Fruit fly (Drosophila melanogaster): Measurements from ENCODE around the gene CG33985.

The CG33985 gene

DNA sequence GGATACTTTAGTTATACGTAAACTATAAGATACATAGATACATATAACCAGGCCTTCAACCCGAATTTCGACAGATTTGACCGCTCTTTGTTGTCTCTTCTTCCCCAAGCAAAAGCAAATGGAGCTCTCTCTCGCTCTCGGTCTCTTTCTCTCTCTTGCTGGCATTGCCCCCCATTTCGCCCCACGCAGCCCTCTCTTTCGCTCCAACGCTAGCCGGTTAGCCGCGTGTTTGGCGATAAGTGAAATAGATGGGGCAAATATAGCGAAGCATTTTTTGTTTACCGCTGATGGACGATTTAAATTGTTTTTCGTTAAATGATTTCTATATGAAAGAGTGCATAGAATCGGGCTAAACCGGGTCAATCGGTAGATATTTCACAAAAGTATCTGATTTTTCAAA is 12.2 kb downstream of the CG33985 start (continued):
- peak in 1 of 2 experiments; percentile 1 for TF ChIP-seq Hr78 (GFP tag; optimal IDR thresholded peaks at IDR 0.05)
- TF ChIP-seq CG8944 (GFP tag; optimal IDR thresholded peaks at IDR 0.05) = no peak
- peak; percentile 17 for TF ChIP-seq dm (GFP tag; optimal IDR thresholded peaks at IDR 0.05)

DNA sequence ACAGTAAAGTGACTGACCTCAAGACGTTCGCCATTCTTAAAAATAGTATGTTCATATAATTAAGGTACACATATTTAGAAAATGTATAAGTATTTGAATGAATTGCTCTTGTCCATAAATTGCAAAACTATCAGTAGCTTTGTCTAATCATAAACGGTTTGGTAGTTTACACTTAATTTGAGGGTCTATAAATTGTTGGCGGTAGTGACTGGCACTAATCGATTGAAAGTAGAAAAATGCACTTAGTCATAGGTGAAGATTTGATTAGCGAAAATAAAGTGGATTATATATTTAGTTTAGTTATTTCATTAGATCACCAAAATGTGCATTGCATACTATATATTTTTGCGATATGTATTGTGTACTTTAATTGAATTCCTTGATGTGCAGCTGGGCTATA is 12.9 kb downstream of the CG33985 start:
- TF ChIP-seq sc (optimal IDR thresholded peaks at IDR 0.05) (no peak), sc (GFP tag; optimal IDR thresholded peaks at IDR 0.05) (no peak), fu2 (GFP tag; optimal IDR thresholded peaks at IDR 0.05) (no peak), bbx (GFP tag; IDR thresholded peaks at IDR 0.05; ENCODE audit: partially characterized antibody) (no peak), exex (tag; optimal IDR thresholded peaks at IDR 0.05) (peak; percentile 49), dm (GFP tag; optimal IDR thresholded peaks at IDR 0.05) (no peak), Hr3 (GFP tag; optimal IDR thresholded peaks at IDR 0.05) (no peak), dpn (GFP tag; optimal IDR thresholded peaks at IDR 0.05) (no peak), inv (GFP tag; IDR thresholded peaks at IDR 0.05; ENCODE audit: partially characterized antibody) (no peak), CG15514 (GFP tag; optimal IDR thresholded peaks at IDR 0.05) (no peak)

DNA sequence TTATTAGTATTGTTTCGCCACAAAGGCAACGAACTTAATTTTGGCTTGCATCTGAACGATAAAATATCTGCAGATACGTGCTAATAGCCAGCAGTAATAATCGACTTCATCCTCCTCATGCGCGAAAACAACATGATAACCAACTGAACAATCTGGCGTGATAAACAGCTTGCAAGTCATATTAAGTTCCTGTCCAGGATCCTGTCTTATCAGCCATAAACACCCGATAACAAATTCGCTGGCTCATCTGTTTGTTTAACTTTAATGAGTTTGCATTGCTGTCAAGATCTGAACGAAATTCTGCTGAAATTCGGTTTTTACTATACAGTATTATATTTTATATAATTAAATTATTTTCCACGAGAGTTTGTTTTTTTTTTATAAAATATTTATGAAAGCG is 13.3 kb downstream of the CG33985 start:
- no peak for TF ChIP-seq bigmax (GFP tag; optimal IDR thresholded peaks at IDR 0.05)
- no peak for TF ChIP-seq ranshi (GFP tag; IDR thresholded peaks at IDR 0.05)
- TF ChIP-seq CG7786 (GFP tag; optimal IDR thresholded peaks at IDR 0.05) = no peak
- TF ChIP-seq CG11093 (GFP tag; IDR thresholded peaks at IDR 0.05) = no peak
- no peak for TF ChIP-seq Six4 (GFP tag; optimal IDR thresholded peaks at IDR 0.05)
- TF ChIP-seq CG2875 (GFP tag; optimal IDR thresholded peaks at IDR 0.05) = no peak
- no peak for TF ChIP-seq CG3163 (GFP tag; optimal IDR thresholded peaks at IDR 0.05)
- no peak for TF ChIP-seq Dek (tag; optimal IDR thresholded peaks at IDR 0.05)
- no peak for TF ChIP-seq tap (tag; optimal IDR thresholded peaks at IDR 0.05)
- TF ChIP-seq psq (GFP tag; optimal IDR thresholded peaks at IDR 0.05) = no peak
- TF ChIP-seq hbn (GFP tag; IDR thresholded peaks at IDR 0.05; ENCODE audit: partially characterized antibody) = no peak
- no peak for TF ChIP-seq CG9437 (GFP tag; optimal IDR thresholded peaks at IDR 0.05)

DNA sequence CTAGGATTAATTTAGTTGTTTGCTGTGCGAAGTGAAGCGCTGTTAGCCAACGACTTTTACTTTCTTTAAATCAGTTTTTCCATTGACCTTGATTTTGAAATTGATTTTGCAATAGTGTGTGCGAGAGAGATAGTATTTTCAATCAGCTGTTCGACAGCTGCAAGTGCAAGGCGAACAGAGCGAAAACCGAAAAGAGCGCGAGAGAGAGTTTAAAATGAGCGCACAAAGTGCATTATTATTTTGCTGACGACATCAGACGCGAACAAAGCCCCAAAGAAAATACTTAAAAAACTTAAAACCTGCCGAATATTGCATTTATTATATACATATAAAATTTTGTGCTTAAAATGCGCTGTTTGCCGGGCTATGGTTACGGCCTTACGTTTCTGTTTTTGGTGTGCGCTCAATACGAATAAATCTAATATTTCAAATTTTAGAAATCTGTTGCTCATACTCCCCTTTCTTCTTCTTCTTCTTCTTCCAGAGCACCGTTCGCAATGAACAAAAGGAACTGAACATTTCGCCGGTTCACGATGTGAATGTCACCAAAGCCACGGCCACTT is 14.8 kb downstream of the CG33985 start:
- TF ChIP-seq CG16863 (GFP tag; optimal IDR thresholded peaks at IDR 0.05) (no peak), bowl (GFP tag; IDR thresholded peaks at IDR 0.05) (no peak), CG8359 (GFP tag; optimal IDR thresholded peaks at IDR 0.05; ENCODE audit: borderline replicate concordance) (no peak), CG7987 (GFP tag; optimal IDR thresholded peaks at IDR 0.05) (no peak), sob (GFP tag; IDR thresholded peaks at IDR 0.05) (no peak), Hsf (GFP tag; optimal IDR thresholded peaks at IDR 0.05) (no peak), gsb-n (tag; optimal IDR thresholded peaks at IDR 0.05) (no peak), CG5245 (GFP tag; optimal IDR thresholded peaks at IDR 0.05) (no peak), CG1602 (GFP tag; optimal IDR thresholded peaks at IDR 0.05) (no peak), Hr78 (GFP tag; optimal IDR thresholded peaks at IDR 0.05) (no peak), fd102C (GFP tag; optimal IDR thresholded peaks at IDR 0.05) (no peak), crp (GFP tag; optimal IDR thresholded peaks at IDR 0.05) (peak in 1 of 2 experiments; percentile 75), CG17186 (GFP tag; optimal IDR thresholded peaks at IDR 0.05) (no peak), MTF-1 (GFP tag; optimal IDR thresholded peaks at IDR 0.05; ENCODE audit: borderline replicate concordance) (no peak), ash1 (GFP tag; optimal IDR thresholded peaks at IDR 0.05) (no peak), CG11085 (GFP tag; IDR thresholded peaks at IDR 0.05) (no peak), pho (GFP tag; optimal IDR thresholded peaks at IDR 0.05) (no peak), mirr (GFP tag; optimal IDR thresholded peaks at IDR 0.05) (no peak), ac (GFP tag; optimal IDR thresholded peaks at IDR 0.05) (peak; percentile 58), CG14050 (GFP tag; IDR thresholded peaks at IDR 0.05) (no peak), grau (tag; optimal IDR thresholded peaks at IDR 0.05) (no peak), cato (GFP tag; optimal IDR thresholded peaks at IDR 0.05; ENCODE audit: borderline replicate concordance) (no peak), exex (tag; optimal IDR thresholded peaks at IDR 0.05) (no peak), CG15479 (GFP tag; optimal IDR thresholded peaks at IDR 0.05) (peak; percentile 32)

All from whole organism, embryonic.